Fruit fly (Drosophila melanogaster) whole organism, pupa: Measurements from ENCODE around the gene CG42263.

Source experiments
- CG10348 ChIP-seq: fragments of 200-800 bp; sonication (Bioruptor generic); IDR thresholded peaks from 2 replicates; pipeline ENCODE4 v1.3.6; 2022; ENCODE audit warnings: missing biosample characterization, missing genetic modification characterization
- CG12605 ChIP-seq: fragments of 200-800 bp; sonication (Bioruptor generic); IDR thresholded peaks from 2 replicates; pipeline ENCODE4 v1.3.6; 2022; ENCODE audit warnings: missing biosample characterization, missing genetic modification characterization
- CG13204 ChIP-seq: fragments of 200-800 bp; sonication (Bioruptor generic); optimal IDR thresholded peaks from 2 replicates; lab custom pipeline; 2018; ENCODE audit warnings: missing biosample characterization, mild to moderate bottlenecking, missing genetic modification characterization, moderate library complexity
- CG14655 ChIP-seq: fragments of 200-800 bp; sonication (Bioruptor generic); optimal IDR thresholded peaks from 3 replicates; lab custom pipeline; 2017; ENCODE audit warnings: mild to moderate bottlenecking, missing biosample characterization, missing genetic modification reagents, missing genetic modification characterization
- CG15710 ChIP-seq: fragments of 200-800 bp; sonication (Bioruptor generic); optimal IDR thresholded peaks from 2 replicates; lab custom pipeline; 2018; ENCODE audit warnings: missing biosample characterization, mild to moderate bottlenecking, missing genetic modification characterization, moderate library complexity
- CG17806 ChIP-seq: fragments of 200-800 bp; sonication (Bioruptor generic); optimal IDR thresholded peaks from 2 replicates; lab custom pipeline; 2018; ENCODE audit warnings: missing biosample characterization, mild to moderate bottlenecking, missing genetic modification characterization, moderate library complexity
- CG32121 ChIP-seq: fragments of 200-800 bp; sonication (Bioruptor generic); IDR thresholded peaks from 2 replicates; pipeline ENCODE4 v1.3.6; 2022; ENCODE audit warnings: missing biosample characterization, missing genetic modification characterization
- CG4496 ChIP-seq: fragments of 200-800 bp; sonication (Bioruptor generic); IDR thresholded peaks from 3 replicates; pipeline ENCODE4 v1.3.6; 2022; ENCODE audit warnings: missing biosample characterization, missing genetic modification characterization
- CG8159 ChIP-seq: fragments of 200-800 bp; sonication (Bioruptor generic); optimal IDR thresholded peaks from 3 replicates; lab custom pipeline; 2018; ENCODE audit warnings: missing biosample characterization, mild to moderate bottlenecking, missing genetic modification characterization, moderate library complexity
- CG8301 ChIP-seq: fragments of 200-800 bp; sonication (Bioruptor generic); optimal IDR thresholded peaks from 2 replicates; lab custom pipeline; 2018; ENCODE audit warnings: missing biosample characterization, mild to moderate bottlenecking, missing genetic modification characterization
- CG9948 ChIP-seq: fragments of 200-800 bp; sonication (Bioruptor generic); optimal IDR thresholded peaks from 2 replicates; lab custom pipeline; 2018; ENCODE audit warnings: missing biosample characterization, mild to moderate bottlenecking, missing genetic modification characterization, moderate library complexity
- D1 ChIP-seq: fragments of 200-800 bp; sonication (Bioruptor generic); optimal IDR thresholded peaks from 2 replicates; lab custom pipeline; 2018; ENCODE audit warnings: missing biosample characterization, mild to moderate bottlenecking, missing genetic modification characterization, moderate library complexity
- EcR ChIP-seq: fragments of 200-800 bp; sonication (Bioruptor generic); optimal IDR thresholded peaks from 3 replicates; lab custom pipeline; 2019; ENCODE audit warnings: missing biosample characterization, missing genetic modification characterization, mild to moderate bottlenecking, moderate library complexity, missing genetic modification reagents
- Ets98B ChIP-seq: fragments of 200-800 bp; sonication (Bioruptor generic); IDR thresholded peaks from 2 replicates; pipeline ENCODE4 v1.3.6; 2022; ENCODE audit warnings: missing biosample characterization, missing genetic modification characterization
- Pif1A ChIP-seq: fragments of 200-800 bp; sonication (Bioruptor generic); optimal IDR thresholded peaks from 3 replicates; lab custom pipeline; 2016; ENCODE audit warnings: missing biosample characterization, missing genetic modification characterization
- Pif1B ChIP-seq: fragments of 200-800 bp; sonication (Bioruptor generic); optimal IDR thresholded peaks from 3 replicates; lab custom pipeline; 2016; ENCODE audit warnings: missing biosample characterization, missing genetic modification characterization
- fd96Ca ChIP-seq: fragments of 200-800 bp; sonication (Bioruptor generic); IDR thresholded peaks from 3 replicates; pipeline ENCODE4 v1.3.6; 2022; ENCODE audit warnings: missing biosample characterization, missing genetic modification characterization
- rn ChIP-seq: fragments of 200-800 bp; sonication (Bioruptor generic); IDR thresholded peaks from 2 replicates; pipeline ENCODE4 v1.3.6; 2022; ENCODE audit warnings: missing biosample characterization, missing genetic modification characterization

The CG42263 gene

DNA sequence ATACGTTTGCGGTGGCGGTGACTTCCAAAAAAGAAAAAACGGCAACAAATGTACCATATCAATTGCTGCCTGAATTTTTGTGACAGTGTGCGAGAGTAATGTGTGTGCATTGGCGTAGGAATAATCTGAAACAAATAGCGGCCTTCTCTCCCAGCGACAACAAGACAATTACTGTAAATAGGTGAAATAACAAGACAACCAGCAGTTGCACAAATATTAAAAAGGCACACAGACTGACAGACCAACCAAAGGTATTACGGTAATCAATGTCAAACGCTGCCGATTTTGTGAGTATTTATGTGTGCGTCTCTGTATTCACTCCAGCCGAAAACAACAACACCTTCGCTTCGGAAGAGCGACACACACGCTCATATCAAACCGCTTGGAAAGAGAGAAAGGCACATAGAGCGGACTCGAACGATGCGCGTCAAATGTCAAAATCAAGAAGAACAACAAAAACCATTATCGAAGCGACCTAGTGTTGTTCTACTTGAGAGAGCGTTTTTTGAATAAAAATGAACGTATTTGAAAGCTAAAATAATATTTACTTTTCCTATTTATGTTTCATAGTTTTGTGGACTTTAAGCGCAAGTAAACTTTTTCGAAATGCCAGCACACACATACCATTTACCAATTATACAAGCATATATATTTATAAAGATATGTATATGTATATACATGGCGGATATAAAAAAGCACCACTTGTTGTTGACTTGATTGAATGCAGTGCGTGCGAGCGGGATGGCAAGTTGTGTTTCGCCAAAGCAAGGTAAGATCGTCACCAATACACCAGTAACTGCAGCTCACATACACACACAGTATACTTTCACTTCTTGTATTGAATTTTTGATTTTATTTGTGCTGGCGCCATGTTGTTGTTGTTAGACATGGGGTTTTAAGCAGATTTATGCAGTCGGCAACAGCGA is 48.6 kb downstream of the CG42263 start:
- TF ChIP-seq CG8301 (tag; lab: Kevin White, UChicago) (no peak), CG8159 (no peak), CG9948 (no peak), Pif1B (GFP tag; lab: Kevin White, UChicago) (no peak), CG17806 (tag; lab: Kevin White, UChicago) (no peak), EcR (no peak), CG4496 (GFP tag; lab: Robert Waterston, UW) (no peak), D1 (no peak), rn (no peak), Pif1A (no peak), CG13204 (no peak), CG32121 (GFP tag; lab: Robert Waterston, UW) (no peak), CG14655 (GFP tag; lab: Kevin White, UChicago) (no peak), CG15710 (tag; lab: Kevin White, UChicago) (no peak), CG10348 (GFP tag; lab: Robert Waterston, UW) (no peak), fd96Ca (GFP tag; lab: Robert Waterston, UW) (no peak), Ets98B (GFP tag; lab: Robert Waterston, UW) (no peak)
- TF ChIP-seq, all 21 proteins: peak for 0

dm6 chr3L:19906148-19906752 is 49.3 kb downstream of the CG42263 start:
- TF ChIP-seq CG12605 (GFP tag; lab: Robert Waterston, UW), result 0 out of 2 replicates have a peak, but pooled peaks have one; percentile 36
- no peak for TF ChIP-seq CG14655 (GFP tag; lab: Kevin White, UChicago)
- TF ChIP-seq, all 21 proteins: peak for 1

dm6 chr3L:19905427-19905826 is 50.2 kb downstream of the CG42263 start:
- peak; percentile 41; the same call in 1 of the 3 replicates for TF ChIP-seq fd96Ca (GFP tag; lab: Robert Waterston, UW)
- no peak for TF ChIP-seq CG8301 (tag; lab: Kevin White, UChicago)
- TF ChIP-seq CG8159, result peak; percentile 32
- peak; percentile 16 for TF ChIP-seq Pif1B (GFP tag; lab: Kevin White, UChicago)
- TF ChIP-seq CG13204, result no peak
- peak; percentile 8 for TF ChIP-seq CG15710 (tag; lab: Kevin White, UChicago)
- TF ChIP-seq EcR, result no peak
- no peak for TF ChIP-seq CG14655 (GFP tag; lab: Kevin White, UChicago)
- 0 out of 2 replicates have a peak, but pooled peaks have one; percentile 29 for TF ChIP-seq Ets98B (GFP tag; lab: Robert Waterston, UW)
- TF ChIP-seq CG12605 (GFP tag; lab: Robert Waterston, UW), result peak; percentile 11; the same call in 1 of the 2 replicates
- TF ChIP-seq D1, result no peak
- TF ChIP-seq CG4496 (GFP tag; lab: Robert Waterston, UW), result peak; percentile 65; the same call in 2 of the 3 replicates
- TF ChIP-seq Pif1A, result peak; percentile 28
